Worm (Caenorhabditis elegans): ENCODE data around the gene K01A2.5.

ce11 chrII:337233-337832, 36.3 kb downstream of the K01A2.5 start, which contains the start of gene cpn-2:
- no peak for TF ChIP-seq mab-5 (tag; optimal IDR thresholded peaks at IDR 0.05)
- TF ChIP-seq lsy-2 (tag; optimal IDR thresholded peaks at IDR 0.05), result no peak
- no peak for TF ChIP-seq pha-4 (tag; optimal IDR thresholded peaks at IDR 0.05)
- TF ChIP-seq blmp-1 (tag; optimal IDR thresholded peaks at IDR 0.05), result peak; percentile 87

Measured in whole organism, mixed stage, embryonic.